Fruit fly (Drosophila melanogaster) whole organism, embryonic: ENCODE results near the gene bero.

ENCODE experiments used
- ATbp ChIP-seq: fragments of 200-800 bp; sonication (Bioruptor generic); optimal IDR thresholded peaks from 2 replicates; lab custom pipeline; 2017; ENCODE audit warnings: missing biosample characterization, mild to moderate bottlenecking, missing genetic modification characterization, missing genetic modification reagents
- Abd-B ChIP-seq: fragments of 200-800 bp; sonication (Bioruptor generic); optimal IDR thresholded peaks from 2 replicates; lab custom pipeline; 2018; ENCODE audit warnings: missing biosample characterization, mild to moderate bottlenecking, missing genetic modification characterization, moderate library complexity
- B-H2 ChIP-seq: fragments of 200-800 bp; sonication (Bioruptor generic); optimal IDR thresholded peaks from 2 replicates; lab custom pipeline; 2018; ENCODE audit warnings: missing biosample characterization, mild to moderate bottlenecking, missing genetic modification characterization
- CG10462 ChIP-seq: fragments of 200-800 bp; sonication (Bioruptor generic); optimal IDR thresholded peaks from 2 replicates; lab custom pipeline; 2016; ENCODE audit warnings: missing biosample characterization, missing genetic modification characterization
- CG11398 ChIP-seq: fragments of 200-800 bp; sonication (Bioruptor generic); optimal IDR thresholded peaks from 2 replicates; lab custom pipeline; 2016; ENCODE audit warnings: missing biosample characterization, missing genetic modification characterization
- CG11504 ChIP-seq: fragments of 200-800 bp; sonication (Bioruptor generic); optimal IDR thresholded peaks from 3 replicates; lab custom pipeline; 2019; ENCODE audit warnings: missing biosample characterization, mild to moderate bottlenecking, missing genetic modification characterization, moderate library complexity
- CG12219 ChIP-seq: fragments of 200-800 bp; sonication (Bioruptor generic); optimal IDR thresholded peaks from 3 replicates; lab custom pipeline; 2018; ENCODE audit warnings: missing biosample characterization, mild to moderate bottlenecking, missing genetic modification characterization
- CG12769 ChIP-seq: fragments of 200-800 bp; sonication (Bioruptor generic); optimal IDR thresholded peaks from 2 replicates; lab custom pipeline; 2019; ENCODE audit warnings: missing biosample characterization, mild to moderate bottlenecking, missing genetic modification characterization, moderate library complexity
- CG14014 ChIP-seq: fragments of 200-800 bp; sonication (Bioruptor generic); IDR thresholded peaks from 2 replicates; pipeline ENCODE4 v1.3.6; 2022; ENCODE audit warnings: missing biosample characterization, missing genetic modification characterization
- CG14710 ChIP-seq: fragments of 200-800 bp; sonication (Bioruptor generic); optimal IDR thresholded peaks from 3 replicates; lab custom pipeline; 2019; ENCODE audit warnings: missing biosample characterization, mild to moderate bottlenecking, missing genetic modification characterization, moderate library complexity
- CG16813 ChIP-seq: fragments of 200-800 bp; sonication (Bioruptor generic); IDR thresholded peaks from 3 replicates; pipeline ENCODE4 v1.3.6; 2022; ENCODE audit warnings: missing biosample characterization, missing genetic modification characterization; ENCODE audit not compliant: partially characterized antibody
- CG17328 ChIP-seq: fragments of 200-800 bp; sonication (Bioruptor generic); IDR thresholded peaks from 2 replicates; pipeline ENCODE4 v1.3.6; 2022; ENCODE audit warnings: missing biosample characterization, missing genetic modification characterization
- CG17359 ChIP-seq: fragments of 200-800 bp; sonication (Bioruptor generic); optimal IDR thresholded peaks from 3 replicates; lab custom pipeline; 2018; ENCODE audit warnings: missing biosample characterization, mild to moderate bottlenecking, missing genetic modification characterization, moderate library complexity
- CG17361 ChIP-seq: fragments of 200-800 bp; sonication (Bioruptor generic); IDR thresholded peaks from 3 replicates; pipeline ENCODE4 v1.3.6; 2022; ENCODE audit warnings: missing biosample characterization, missing genetic modification characterization
- CG17829 ChIP-seq: fragments of 200-800 bp; optimal IDR thresholded peaks from 2 replicates; lab custom pipeline; 2019; ENCODE audit warnings: missing biosample characterization, mild to moderate bottlenecking, missing genetic modification characterization, moderate library complexity
- CG2129 ChIP-seq: fragments of 200-800 bp; sonication (Bioruptor generic); IDR thresholded peaks from 2 replicates; pipeline ENCODE4 v1.3.6; 2022; ENCODE audit warnings: missing biosample characterization, missing genetic modification characterization; ENCODE audit not compliant: partially characterized antibody
- CG30431 ChIP-seq: fragments of 200-800 bp; sonication (Bioruptor generic); optimal IDR thresholded peaks from 2 replicates; lab custom pipeline; 2017; ENCODE audit warnings: missing biosample characterization, missing genetic modification characterization
- CG31441 ChIP-seq: fragments of 200-800 bp; sonication (Bioruptor generic); IDR thresholded peaks from 2 replicates; pipeline ENCODE4 v1.3.6; 2022; ENCODE audit warnings: missing biosample characterization, missing genetic modification characterization
- CG3163 ChIP-seq: fragments of 200-800 bp; sonication (Bioruptor generic); optimal IDR thresholded peaks from 3 replicates; lab custom pipeline; 2016; ENCODE audit warnings: missing biosample characterization, missing genetic modification characterization
- CG33557 ChIP-seq: fragments of 200-800 bp; sonication (Bioruptor generic); optimal IDR thresholded peaks from 2 replicates; lab custom pipeline; 2019; ENCODE audit warnings: missing biosample characterization, mild to moderate bottlenecking, missing genetic modification characterization, moderate library complexity
- CG3726 ChIP-seq: fragments of 200-800 bp; sonication (Bioruptor generic); IDR thresholded peaks from 3 replicates; pipeline ENCODE4, ENCODE4 v1.3.6; 2022; ENCODE audit warnings: missing biosample characterization, missing genetic modification characterization
- CG3838 ChIP-seq: fragments of 200-800 bp; sonication (Bioruptor generic); optimal IDR thresholded peaks from 3 replicates; lab custom pipeline; 2016; ENCODE audit warnings: missing biosample characterization, missing genetic modification characterization
- CG42726 ChIP-seq: fragments of 200-800 bp; sonication (Bioruptor generic); IDR thresholded peaks from 2 replicates; pipeline ENCODE4 v1.3.6; 2022; ENCODE audit warnings: missing biosample characterization, missing genetic modification characterization; ENCODE audit not compliant: partially characterized antibody
- CG6254 ChIP-seq: fragments of 200-800 bp; sonication (Bioruptor generic); optimal IDR thresholded peaks from 3 replicates; lab custom pipeline; 2017; ENCODE audit warnings: mild to moderate bottlenecking, missing biosample characterization, missing genetic modification reagents, missing genetic modification characterization
- CG7839 ChIP-seq: fragments of 200-800 bp; sonication (Bioruptor generic); optimal IDR thresholded peaks from 3 replicates; lab custom pipeline; 2018; ENCODE audit warnings: missing biosample characterization, mild to moderate bottlenecking, missing genetic modification characterization, moderate library complexity
- Fer2 ChIP-seq: fragments of 200-800 bp; sonication (Bioruptor generic); optimal IDR thresholded peaks from 2 replicates; lab custom pipeline; 2018; ENCODE audit warnings: missing biosample characterization, mild to moderate bottlenecking, missing genetic modification characterization, moderate library complexity
- H2.0 ChIP-seq: fragments of 200-800 bp; sonication (Bioruptor generic); IDR thresholded peaks from 2 replicates; pipeline ENCODE4 v1.3.6; 2022; ENCODE audit warnings: missing biosample characterization, missing genetic modification characterization
- HLHmδ ChIP-seq: fragments of 200-800 bp; sonication (Bioruptor generic); optimal IDR thresholded peaks from 2 replicates; lab custom pipeline; 2018; ENCODE audit warnings: missing biosample characterization, mild to moderate bottlenecking, missing genetic modification characterization, moderate library complexity
- Jarid2 ChIP-seq: fragments of 200-800 bp; sonication (Bioruptor generic); optimal IDR thresholded peaks from 3 replicates; lab custom pipeline; 2017; ENCODE audit warnings: mild to moderate bottlenecking, missing biosample characterization, missing genetic modification reagents, missing genetic modification characterization
- NC2α ChIP-seq: fragments of 200-800 bp; sonication (Bioruptor generic); optimal IDR thresholded peaks from 2 replicates; lab custom pipeline; 2016; ENCODE audit warnings: missing biosample characterization, missing genetic modification characterization
- Rfx ChIP-seq: fragments of 200-800 bp; sonication (Bioruptor generic); IDR thresholded peaks from 2 replicates; pipeline ENCODE4 v1.3.6; 2022; ENCODE audit warnings: missing biosample characterization, missing genetic modification characterization
- Sry-β ChIP-seq: fragments of 200-800 bp; sonication (Bioruptor generic); optimal IDR thresholded peaks from 2 replicates; lab custom pipeline; 2018; ENCODE audit warnings: missing biosample characterization, mild to moderate bottlenecking, missing genetic modification characterization, moderate library complexity
- ash1 ChIP-seq: fragments of 200-800 bp; sonication (Bioruptor generic); optimal IDR thresholded peaks from 2 replicates; lab custom pipeline; 2018; ENCODE audit warnings: missing biosample characterization, mild to moderate bottlenecking, missing genetic modification characterization
- az2 ChIP-seq: fragments of 200-800 bp; sonication (Bioruptor generic); optimal IDR thresholded peaks from 3 replicates; lab custom pipeline; 2016; ENCODE audit warnings: missing biosample characterization, missing genetic modification characterization
- btn ChIP-seq: fragments of 200-800 bp; sonication (Bioruptor generic); optimal IDR thresholded peaks from 2 replicates; lab custom pipeline; 2016; ENCODE audit warnings: missing biosample characterization, missing genetic modification characterization
- dm ChIP-seq: fragments of 200-800 bp; sonication (Bioruptor generic); optimal IDR thresholded peaks from 3 replicates; lab custom pipeline; 2016; ENCODE audit warnings: missing biosample characterization, missing genetic modification characterization
- dmrt99B ChIP-seq: fragments of 200-800 bp; sonication (Bioruptor generic); optimal IDR thresholded peaks from 2 replicates; lab custom pipeline; 2018; ENCODE audit warnings: missing biosample characterization, mild to moderate bottlenecking, missing genetic modification characterization, moderate library complexity
- fd64A ChIP-seq: fragments of 200-800 bp; sonication (Bioruptor generic); optimal IDR thresholded peaks from 3 replicates; lab custom pipeline; 2018; ENCODE audit warnings: missing biosample characterization, mild to moderate bottlenecking, missing genetic modification characterization
- gem ChIP-seq: fragments of 200-800 bp; sonication (Bioruptor generic); optimal IDR thresholded peaks from 2 replicates; lab custom pipeline; 2019; ENCODE audit warnings: missing biosample characterization, mild to moderate bottlenecking, missing genetic modification characterization, moderate library complexity
- hbn ChIP-seq: fragments of 200-800 bp; sonication (Bioruptor generic); IDR thresholded peaks from 2 replicates; pipeline ENCODE4 v1.3.6; 2022; ENCODE audit warnings: missing biosample characterization, missing genetic modification characterization; ENCODE audit not compliant: partially characterized antibody
- nau ChIP-seq: fragments of 200-800 bp; sonication (Bioruptor generic); optimal IDR thresholded peaks from 3 replicates; lab custom pipeline; 2017; ENCODE audit warnings: missing biosample characterization, mild to moderate bottlenecking, missing genetic modification characterization, missing genetic modification reagents
- otp ChIP-seq: fragments of 200-800 bp; sonication (Bioruptor generic); IDR thresholded peaks from 3 replicates; pipeline ENCODE4, ENCODE4 v1.3.6; 2022; ENCODE audit warnings: missing biosample characterization, missing genetic modification characterization
- peb ChIP-seq: fragments of 200-800 bp; sonication (Bioruptor generic); IDR thresholded peaks from 2 replicates; pipeline ENCODE4 v1.3.6; 2022; ENCODE audit warnings: missing biosample characterization, missing genetic modification characterization
- ranshi ChIP-seq: fragments of 200-800 bp; sonication (Bioruptor generic); IDR thresholded peaks from 2 replicates; pipeline ENCODE4 v1.3.6; 2022; ENCODE audit warnings: missing biosample characterization, missing genetic modification characterization
- scrt ChIP-seq: fragments of 200-800 bp; sonication (Bioruptor generic); optimal IDR thresholded peaks from 2 replicates; lab custom pipeline; 2018; ENCODE audit warnings: missing biosample characterization, mild to moderate bottlenecking, missing genetic modification characterization, moderate library complexity
- so ChIP-seq: fragments of 200-800 bp; sonication (Bioruptor generic); IDR thresholded peaks from 3 replicates; pipeline ENCODE4 v1.3.6; 2022; ENCODE audit warnings: missing biosample characterization, missing genetic modification characterization
- unc-4 ChIP-seq: fragments of 200-800 bp; sonication (Bioruptor generic); IDR thresholded peaks from 2 replicates; pipeline ENCODE4 v1.3.6; 2022; ENCODE audit warnings: missing biosample characterization, missing genetic modification characterization; ENCODE audit not compliant: partially characterized antibody

bero gene

DNA sequence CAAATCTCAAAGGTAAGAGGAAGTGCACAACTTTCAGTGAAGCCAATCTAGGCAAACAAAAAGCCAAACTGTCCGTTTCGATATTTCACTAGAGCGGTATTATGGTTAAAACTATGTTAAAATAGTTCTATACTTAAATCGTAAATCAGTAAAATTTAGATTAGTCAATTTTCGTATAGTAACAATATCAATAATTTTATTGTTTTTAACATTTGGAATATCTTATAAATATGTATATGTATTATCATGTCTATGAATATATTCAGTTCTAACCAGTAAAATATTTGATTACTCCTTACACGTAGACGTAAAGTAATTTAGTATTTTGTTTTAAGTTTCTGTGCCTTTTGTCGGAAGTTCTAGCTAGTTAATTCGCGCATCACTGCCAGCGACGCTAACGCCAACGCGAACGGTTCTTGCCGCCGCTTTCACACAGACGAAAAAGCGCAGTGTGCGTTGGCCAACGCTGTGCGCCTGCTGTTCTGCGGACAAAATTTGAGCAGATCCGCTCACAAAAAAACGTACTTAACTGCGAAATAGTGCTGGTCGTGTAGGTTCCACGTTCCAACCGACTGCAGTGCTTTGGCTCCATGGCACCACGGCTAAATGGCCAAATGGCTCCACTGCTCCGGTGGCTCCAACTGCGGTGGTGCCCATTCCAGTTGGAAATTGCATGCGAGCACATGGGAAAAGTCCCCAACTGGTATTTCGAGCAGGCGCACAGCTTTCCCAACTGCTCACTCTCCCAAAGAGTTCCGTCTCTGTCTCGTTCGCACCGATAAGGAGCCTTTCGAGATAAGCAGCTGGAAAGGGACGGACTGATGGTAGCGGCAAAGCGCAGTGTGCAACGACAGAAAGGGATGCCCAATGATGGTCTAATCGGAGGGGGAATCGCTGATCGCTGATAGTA lies 35.0 kb upstream of the bero start (continued):
- TF ChIP-seq CG33557 (GFP tag; lab: Kevin White, UChicago) (no peak), dm (peak; percentile 85), CG12769 (peak; percentile 94), CG7839 (tag; lab: Kevin White, UChicago) (no peak), Abd-B (GFP tag; lab: Kevin White, UChicago) (no peak), CG12219 (GFP tag; lab: Kevin White, UChicago) (no peak), CG11398 (GFP tag; lab: Kevin White, UChicago) (no peak), Sry-β (GFP tag; lab: Kevin White, UChicago) (peak; percentile 96), H2.0 (GFP tag; lab: Robert Waterston, UW) (peak; percentile 33; the same call in 1 of the 2 replicates), CG31441 (GFP tag; lab: Robert Waterston, UW) (peak; percentile 59; the same call in 1 of the 2 replicates), scrt (no peak), so (GFP tag; lab: Robert Waterston, UW) (peak; percentile 42; the same call in 1 of the 3 replicates), Rfx (peak; percentile 43; the same call in 1 of the 2 replicates), CG3726 (GFP tag; lab: Robert Waterston, UW) (no peak), unc-4 (GFP tag; lab: Robert Waterston, UW) (no peak), ranshi (GFP tag; lab: Robert Waterston, UW) (no peak), dmrt99B (tag; lab: Kevin White, UChicago) (peak; percentile 33), otp (GFP tag; lab: Robert Waterston, UW) (peak; percentile 44; the same call in 1 of the 3 replicates), Jarid2 (GFP tag; lab: Kevin White, UChicago) (no peak), ash1 (GFP tag; lab: Kevin White, UChicago) (no peak), hbn (GFP tag; lab: Robert Waterston, UW) (peak; percentile 36; the same call in 1 of the 2 replicates), CG17328 (0 out of 2 replicates have a peak, but pooled peaks have one; percentile 25), CG16813 (0 out of 3 replicates have a peak, but pooled peaks have one; percentile 33), CG30431 (GFP tag; lab: Kevin White, UChicago) (no peak), CG11504 (tag; lab: Kevin White, UChicago) (peak; percentile 50), gem (tag; lab: Kevin White, UChicago) (peak; percentile 63), CG2129 (GFP tag; lab: Robert Waterston, UW) (0 out of 2 replicates have a peak, but pooled peaks have one; percentile 12), CG14710 (peak; percentile 9), CG3163 (peak; percentile 74), btn (GFP tag; lab: Kevin White, UChicago) (no peak), CG14014 (GFP tag; lab: Robert Waterston, UW) (peak; percentile 48; the same call in 1 of the 2 replicates), Fer2 (tag; lab: Kevin White, UChicago) (no peak), ATbp (GFP tag; lab: Kevin White, UChicago) (peak; percentile 2), peb (no peak), CG3838 (GFP tag; lab: Kevin White, UChicago) (no peak), HLHmδ (GFP tag; lab: Kevin White, UChicago) (peak; percentile 73), nau (no peak), fd64A (GFP tag; lab: Kevin White, UChicago) (peak; percentile 52), CG42726 (no peak), CG10462 (GFP tag; lab: Kevin White, UChicago) (peak; percentile 4), CG17829 (tag; lab: Kevin White, UChicago) (peak; percentile 43), B-H2 (GFP tag; lab: Kevin White, UChicago) (no peak), CG17359 (tag; lab: Kevin White, UChicago) (no peak), CG6254 (GFP tag; lab: Kevin White, UChicago) (no peak), CG17361 (peak; percentile 67; the same call in 2 of the 3 replicates), NC2α (GFP tag; lab: Kevin White, UChicago) (no peak), az2 (GFP tag; lab: Kevin White, UChicago) (no peak)
